Worm (Caenorhabditis elegans) whole organism, mixed stage, embryonic: ENCODE measurements around the gene apc-17.

Experiments
- M03D4.4 ChIP-seq: sonication (generic microtip); optimal IDR thresholded peaks from 2 replicates; lab custom pipeline; 2017; ENCODE audit warnings: mild to moderate bottlenecking, missing genetic modification characterization, missing compliant biosample characterization
- ceh-39 ChIP-seq: fragments of 150-350 bp; optimal IDR thresholded peaks from 2 replicates; lab custom pipeline; 2014; ENCODE audit warnings: missing biosample characterization, missing genetic modification characterization
- ces-1 ChIP-seq: fragments of 150-350 bp; optimal IDR thresholded peaks from 2 replicates; lab custom pipeline; 2014; ENCODE audit warnings: missing biosample characterization, missing genetic modification reagents, missing genetic modification characterization
- elt-3 ChIP-seq: fragments of 150-350 bp; optimal IDR thresholded peaks from 2 replicates; lab custom pipeline; 2014; ENCODE audit warnings: missing biosample characterization, missing genetic modification characterization
- lin-13 ChIP-seq: fragments of 150-350 bp; optimal IDR thresholded peaks from 2 replicates; lab custom pipeline; 2014; ENCODE audit warnings: missing biosample characterization, missing genetic modification characterization
- nhr-237 ChIP-seq: fragments of 150-350 bp; optimal IDR thresholded peaks from 2 replicates; lab custom pipeline; 2014; ENCODE audit warnings: missing biosample characterization, missing genetic modification characterization
- nhr-28 ChIP-seq: fragments of 150-350 bp; optimal IDR thresholded peaks from 2 replicates; lab custom pipeline; 2014; ENCODE audit warnings: missing biosample characterization, missing genetic modification characterization
- pha-4 ChIP-seq: fragments of 150-350 bp; optimal IDR thresholded peaks from 2 replicates; lab custom pipeline; 2018; ENCODE audit warnings: missing biosample characterization, missing genetic modification reagents, missing genetic modification characterization
- snpc-4 ChIP-seq: fragments of 150-350 bp; optimal IDR thresholded peaks from 2 replicates; lab custom pipeline; 2014; ENCODE audit warnings: missing biosample characterization, missing genetic modification characterization
- sptf-1 ChIP-seq: sonication (generic microtip); optimal IDR thresholded peaks from 2 replicates; lab custom pipeline; 2017; ENCODE audit warnings: mild to moderate bottlenecking, missing genetic modification characterization, moderate library complexity, missing compliant biosample characterization
- unc-120 ChIP-seq: sonication (generic microtip); optimal IDR thresholded peaks from 2 replicates; lab custom pipeline; 2017; ENCODE audit warnings: missing genetic modification characterization, missing compliant biosample characterization; ENCODE audit not compliant: poor library complexity, severe bottlenecking
- unc-39 ChIP-seq: fragments of 150-350 bp; optimal IDR thresholded peaks from 2 replicates; lab custom pipeline; 2014; ENCODE audit warnings: missing biosample characterization, missing genetic modification characterization
- unc-62 ChIP-seq: fragments of 150-350 bp; optimal IDR thresholded peaks from 2 replicates; lab custom pipeline; 2014; ENCODE audit warnings: missing biosample characterization, missing genetic modification reagents, missing genetic modification characterization

DNA sequence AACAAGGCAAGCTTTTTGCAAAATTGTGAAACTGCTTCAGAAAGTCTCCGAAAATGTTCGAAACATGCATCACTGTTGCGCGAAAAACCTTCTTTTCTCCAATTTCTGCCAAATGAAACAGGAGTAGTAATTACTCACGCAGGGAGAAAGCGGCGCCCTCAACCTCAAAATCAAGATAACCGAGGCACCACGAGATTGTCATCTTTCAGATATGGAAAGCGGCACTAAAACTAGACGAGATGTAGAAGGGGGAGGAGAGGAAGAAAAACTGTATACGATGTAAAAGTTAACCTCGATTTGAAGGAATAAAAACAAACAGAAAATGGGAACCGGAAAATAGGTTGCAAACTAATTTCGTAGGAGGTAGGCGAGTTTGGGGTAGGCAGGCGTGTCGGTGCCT, 31.4 kb upstream of the apc-17 start:
- TF ChIP-seq elt-3 (tag; lab: Kevin White, UChicago) (no peak), ceh-39 (tag; lab: Kevin White, UChicago) (no peak), lin-13 (tag; lab: Kevin White, UChicago) (no peak), unc-62 (no peak), unc-39 (tag; lab: Kevin White, UChicago) (no peak), nhr-28 (tag; lab: Kevin White, UChicago) (no peak), snpc-4 (tag; lab: Kevin White, UChicago) (no peak), M03D4.4 (tag; lab: Kevin White, UChicago) (no peak), sptf-1 (tag; lab: Kevin White, UChicago) (no peak), pha-4 (tag; lab: Kevin White, UChicago) (no peak), unc-120 (tag; lab: Kevin White, UChicago) (no peak), ces-1 (GFP tag; lab: Kevin White, UChicago) (no peak), nhr-237 (no peak)
